Worm (Caenorhabditis elegans) whole organism, young adult: Measurements from ENCODE around the gene clc-8.

Experiments
- B0336.3 ChIP-seq: fragments of 200-800 bp; sonication (Bioruptor generic); IDR thresholded peaks from 2 replicates; pipeline ENCODE4 v1.3.6; 2022; ENCODE audit warnings: missing genetic modification characterization, missing compliant biosample characterization
- F39B2.1 ChIP-seq: fragments of 200-800 bp; sonication (Bioruptor generic); IDR thresholded peaks from 2 replicates; pipeline ENCODE4 v1.3.6; 2022; ENCODE audit warnings: missing genetic modification reagents, missing genetic modification characterization, missing compliant biosample characterization
- attf-3 ChIP-seq: fragments of 200-800 bp; sonication (Bioruptor generic); conservative IDR thresholded peaks from 2 replicates; pipeline ENCODE4 v1.3.6; 2022; ENCODE audit warnings: missing genetic modification reagents, missing genetic modification characterization, missing compliant biosample characterization
- attf-5 ChIP-seq: fragments of 200-800 bp; sonication (Bioruptor generic); optimal IDR thresholded peaks from 2 replicates; lab custom pipeline; 2018; ENCODE audit warnings: mild to moderate bottlenecking, missing genetic modification characterization, missing compliant biosample characterization
- attf-6 ChIP-seq: fragments of 200-800 bp; sonication (Bioruptor generic); IDR thresholded peaks from 2 replicates; pipeline ENCODE4 v1.3.6; 2022; ENCODE audit warnings: missing genetic modification reagents, missing genetic modification characterization, missing compliant biosample characterization
- bed-1 ChIP-seq: fragments of 200-800 bp; sonication (Bioruptor generic); IDR thresholded peaks from 2 replicates; pipeline ENCODE4 v1.3.6; 2022; ENCODE audit warnings: missing genetic modification reagents, missing genetic modification characterization, missing compliant biosample characterization
- cebp-2 ChIP-seq: fragments of 200-800 bp; sonication (Bioruptor generic); IDR thresholded peaks from 2 replicates; pipeline ENCODE4 v1.3.6; 2022; ENCODE audit warnings: missing genetic modification characterization, missing compliant biosample characterization
- ceh-79 ChIP-seq: sonication (generic microtip); optimal IDR thresholded peaks from 2 replicates; lab custom pipeline; 2017; ENCODE audit warnings: mild to moderate bottlenecking, missing genetic modification characterization, missing compliant biosample characterization
- chd-7 ChIP-seq: sonication (generic microtip); optimal IDR thresholded peaks from 2 replicates; lab custom pipeline; 2016; ENCODE audit warnings: mild to moderate bottlenecking, missing genetic modification characterization, moderate library complexity, missing compliant biosample characterization
- fkh-3 ChIP-seq: sonication (generic microtip); optimal IDR thresholded peaks from 2 replicates; lab custom pipeline; 2016; ENCODE audit warnings: mild to moderate bottlenecking, missing genetic modification characterization, missing compliant biosample characterization
- him-1 ChIP-seq: sonication (generic microtip); optimal IDR thresholded peaks from 2 replicates; lab custom pipeline; 2016; ENCODE audit warnings: missing genotype, missing genetic modification reagents, missing genetic modification characterization, missing compliant biosample characterization
- hlh-12 ChIP-seq: sonication (generic microtip); optimal IDR thresholded peaks from 2 replicates; lab custom pipeline; 2016; ENCODE audit warnings: missing genetic modification characterization, missing compliant biosample characterization
- hmg-1.2 ChIP-seq: fragments of 200-800 bp; sonication (Bioruptor generic); IDR thresholded peaks from 2 replicates; pipeline ENCODE4 v1.3.6; 2022; ENCODE audit warnings: missing genetic modification reagents, missing genetic modification characterization, missing compliant biosample characterization
- hmg-20 ChIP-seq: fragments of 200-800 bp; sonication (Bioruptor generic); IDR thresholded peaks from 2 replicates; pipeline ENCODE4 v1.3.6; 2022; ENCODE audit warnings: missing genetic modification reagents, missing genetic modification characterization, missing compliant biosample characterization
- hrde-1 ChIP-seq: sonication (generic microtip); optimal IDR thresholded peaks from 2 replicates; lab custom pipeline; 2016; ENCODE audit warnings: missing genetic modification characterization, mild to moderate bottlenecking, missing compliant biosample characterization, moderate library complexity, missing genotype, missing genetic modification reagents, borderline replicate concordance
- hsf-1 ChIP-seq: fragments of 200-800 bp; sonication (Bioruptor generic); IDR thresholded peaks from 2 replicates; pipeline ENCODE4 v1.3.6; 2022; ENCODE audit warnings: missing genetic modification reagents, missing genetic modification characterization, missing compliant biosample characterization
- lin-35 ChIP-seq, 3 experiments: fragments of 150-350 bp in 2 of 3; sonication (generic microtip) in 1 of 3; optimal IDR thresholded peaks; 2 replicates each; lab custom pipeline; 2014 to 2018; ENCODE audit warnings: missing biosample characterization in 3 of 3, missing genetic modification characterization in 3 of 3, missing genetic modification reagents in 3 of 3
- madf-8 ChIP-seq: fragments of 200-800 bp; sonication (Bioruptor generic); conservative IDR thresholded peaks from 2 replicates; pipeline ENCODE4 v1.3.6; 2022; ENCODE audit warnings: missing genetic modification reagents, missing genetic modification characterization, missing compliant biosample characterization
- nhr-90 ChIP-seq: sonication (generic microtip); optimal IDR thresholded peaks from 2 replicates; lab custom pipeline; 2016; ENCODE audit warnings: missing genotype, mild to moderate bottlenecking, missing genetic modification characterization, missing compliant biosample characterization
- snpc-1.3 ChIP-seq: sonication (generic microtip); optimal IDR thresholded peaks from 2 replicates; lab custom pipeline; 2017; ENCODE audit warnings: missing genetic modification characterization, mild to moderate bottlenecking, missing compliant biosample characterization, antibody characterized with exemption, moderate library complexity, missing genotype, missing genetic modification reagents; ENCODE audit not compliant: insufficient read depth
- snpc-3.4 ChIP-seq: sonication (generic microtip); optimal IDR thresholded peaks from 2 replicates; lab custom pipeline; 2017; ENCODE audit warnings: missing genetic modification characterization, mild to moderate bottlenecking, missing compliant biosample characterization, antibody characterized with exemption, moderate library complexity, missing genotype, missing genetic modification reagents
- snpc-4 ChIP-seq, 5 experiments: fragments of 150-350 bp in 1 of 5; sonication (generic microtip) in 4 of 5; optimal IDR thresholded peaks; 2 replicates each; lab custom pipeline; 2014 to 2018; ENCODE audit warnings: missing genetic modification characterization in 5 of 5, missing biosample characterization in 3 of 5, antibody characterized with exemption in 2 of 5, mild to moderate bottlenecking in 2 of 5, missing compliant biosample characterization in 2 of 5, missing genotype in 2 of 5, moderate library complexity in 2 of 5, missing genetic modification reagents in 1 of 5
- zfh-2 ChIP-seq: fragments of 200-800 bp; sonication (Bioruptor generic); conservative IDR thresholded peaks from 2 replicates; pipeline ENCODE4 v1.3.6; 2022; ENCODE audit warnings: missing genetic modification reagents, missing genetic modification characterization, missing compliant biosample characterization
- ztf-22 ChIP-seq: fragments of 200-800 bp; sonication (Bioruptor generic); optimal IDR thresholded peaks from 2 replicates; lab custom pipeline; 2018; ENCODE audit warnings: mild to moderate bottlenecking, missing genetic modification characterization, moderate library complexity, missing compliant biosample characterization
- ztf-3 ChIP-seq: fragments of 200-800 bp; sonication (Bioruptor generic); optimal IDR thresholded peaks from 2 replicates; lab custom pipeline; 2018; ENCODE audit warnings: mild to moderate bottlenecking, missing genetic modification characterization, missing compliant biosample characterization

The clc-8 gene

DNA sequence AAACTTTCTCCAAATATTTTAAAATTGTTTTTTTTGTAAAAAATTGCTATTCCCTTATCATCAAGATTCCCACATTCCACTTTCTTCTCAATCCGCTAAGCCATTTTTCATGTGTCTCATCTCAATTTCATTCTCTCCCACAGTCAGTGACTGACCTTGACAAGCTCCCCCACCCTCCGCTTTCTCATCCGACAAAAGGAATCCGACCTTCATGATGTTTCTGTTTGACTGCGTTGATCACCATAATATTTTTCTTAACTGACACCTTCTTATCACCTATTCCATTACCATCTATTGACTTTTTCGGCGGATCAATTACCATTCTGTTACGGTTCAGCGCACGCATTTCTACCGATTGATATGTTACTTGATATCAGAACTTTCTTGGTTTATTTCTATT, 4.9 kb upstream of the clc-8 start:
- TF ChIP-seq snpc-3.4 (tag; lab: Kevin White, UChicago) (no peak), bed-1 (GFP tag; lab: Robert Waterston, UW) (no peak), cebp-2 (GFP tag; lab: Robert Waterston, UW) (no peak), attf-5 (GFP tag; lab: Kevin White, UChicago) (no peak), hmg-1.2 (GFP tag; lab: Robert Waterston, UW) (no peak), attf-3 (no peak), F39B2.1 (GFP tag; lab: Robert Waterston, UW) (no peak)

DNA sequence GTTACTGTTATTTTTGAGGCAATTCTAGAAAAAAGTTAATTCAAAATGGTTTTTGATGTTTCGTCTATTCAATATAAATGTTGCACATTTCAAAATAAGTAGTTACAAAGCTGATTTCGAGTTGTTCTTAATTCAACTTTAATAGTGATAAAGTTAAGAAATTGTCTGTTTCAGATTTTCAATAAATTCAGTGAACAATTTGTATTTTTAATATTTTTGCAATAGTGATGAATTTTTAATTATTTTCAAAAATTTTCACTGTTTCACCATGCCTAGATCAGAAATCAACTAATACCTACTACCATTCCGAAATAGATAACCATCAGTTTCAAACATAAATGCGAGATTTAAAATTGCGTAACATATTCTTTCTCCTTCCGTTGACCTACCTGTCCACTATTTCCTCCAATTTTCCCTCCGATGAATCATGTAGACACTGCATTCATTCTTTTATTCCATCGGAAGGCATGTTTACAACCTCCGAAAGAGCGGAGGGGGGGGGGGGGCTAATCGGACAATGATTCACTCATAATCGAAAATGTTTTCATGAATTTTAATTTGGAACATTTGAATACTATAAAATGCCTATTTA, 3.8 kb upstream of the clc-8 start:
- no peak for TF ChIP-seq snpc-4 (GFP tag; optimal IDR thresholded peaks at IDR 0.05; lab: Kevin White, UChicago)
- TF ChIP-seq snpc-4 (tag; optimal IDR thresholded peaks at IDR 0.05; lab: Kevin White, UChicago), result peak in 3 of 4 experiments; percentile 7 to 61 (median 40)
- 0 out of 2 replicates have a peak, but pooled peaks have one; percentile 43 for TF ChIP-seq attf-6 (GFP tag; lab: Robert Waterston, UW)
- no peak for TF ChIP-seq hrde-1

ce11 chrIV:14391268-14391667, 2.7 kb upstream of the clc-8 start:
- TF ChIP-seq attf-6 (GFP tag; lab: Robert Waterston, UW) (peak; percentile 83), zfh-2 (no peak), snpc-4 (GFP tag; optimal IDR thresholded peaks at IDR 0.05; lab: Kevin White, UChicago) (no peak), snpc-4 (tag; optimal IDR thresholded peaks at IDR 0.05; lab: Kevin White, UChicago) (peak in 3 of 4 experiments; percentile 14 to 39 (median 32))

- no peak for TF ChIP-seq ceh-79
- no peak for TF ChIP-seq B0336.3 (GFP tag; lab: Robert Waterston, UW)
- no peak for TF ChIP-seq him-1
- no peak for TF ChIP-seq madf-8 (GFP tag; lab: Robert Waterston, UW)
- no peak for TF ChIP-seq snpc-1.3 (tag; lab: Kevin White, UChicago)
- TF ChIP-seq fkh-3, result no peak
- TF ChIP-seq hmg-1.2 (GFP tag; lab: Robert Waterston, UW), result no peak
- TF ChIP-seq hsf-1 (GFP tag; lab: Robert Waterston, UW), result no peak
- TF ChIP-seq ztf-22 (GFP tag; lab: Kevin White, UChicago), result no peak
- TF ChIP-seq nhr-90 (tag; lab: Kevin White, UChicago), result no peak
- TF ChIP-seq hlh-12 (tag; lab: Kevin White, UChicago), result no peak
- no peak for TF ChIP-seq lin-35 (GFP tag; optimal IDR thresholded peaks at IDR 0.05; lab: Kevin White, UChicago)
- no peak for TF ChIP-seq hmg-20 (GFP tag; lab: Robert Waterston, UW)
- no peak for TF ChIP-seq chd-7 (tag; lab: Kevin White, UChicago)
Measured at ce11 chrIV:14391746-14392145, 2.2 kb upstream of the clc-8 start.

DNA sequence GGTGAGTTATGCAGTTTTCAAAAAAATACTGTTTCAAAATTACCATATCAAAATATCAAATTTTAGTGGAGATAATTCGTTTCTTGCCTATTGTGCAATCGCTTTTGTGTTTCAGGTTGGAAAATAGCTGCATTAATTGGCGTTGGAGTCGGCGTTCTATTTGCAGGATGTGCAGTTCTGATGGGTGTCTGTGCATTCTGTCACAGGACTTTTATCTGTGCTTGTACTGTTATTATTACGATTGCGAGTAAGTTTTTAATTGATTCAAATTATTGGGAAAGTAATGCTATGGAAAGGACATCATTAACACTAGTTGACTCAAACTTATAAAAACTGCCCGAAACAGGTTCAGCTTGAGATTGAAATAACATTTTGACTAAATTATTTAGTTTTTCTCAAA, 874 bp downstream of the clc-8 start:
- TF ChIP-seq attf-6 (GFP tag; lab: Robert Waterston, UW) (peak; percentile 68; the same call in 1 of the 2 replicates), bed-1 (GFP tag; lab: Robert Waterston, UW) (no peak)

DNA sequence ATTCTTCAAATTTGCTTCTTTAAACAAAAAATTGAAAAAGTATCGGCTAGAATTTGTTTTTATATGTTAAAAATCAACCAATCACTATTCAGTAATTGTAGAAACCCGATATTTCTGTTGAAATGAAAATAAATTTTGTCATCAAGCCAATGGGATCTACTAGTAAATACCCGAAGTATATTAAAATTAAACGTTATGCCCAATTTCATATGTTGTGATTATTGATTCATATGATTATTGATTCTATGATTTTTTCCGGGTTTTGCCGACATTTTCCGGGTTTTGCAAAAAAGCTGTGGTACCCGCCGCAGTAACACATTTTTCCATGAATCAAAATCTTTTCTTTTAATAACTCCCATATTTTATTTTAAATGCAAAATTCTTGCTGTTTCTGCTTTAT, 1.6 kb downstream of the clc-8 start:
- no peak for TF ChIP-seq madf-8 (GFP tag; lab: Robert Waterston, UW)
- TF ChIP-seq, all 124 proteins: peak for 0

DNA sequence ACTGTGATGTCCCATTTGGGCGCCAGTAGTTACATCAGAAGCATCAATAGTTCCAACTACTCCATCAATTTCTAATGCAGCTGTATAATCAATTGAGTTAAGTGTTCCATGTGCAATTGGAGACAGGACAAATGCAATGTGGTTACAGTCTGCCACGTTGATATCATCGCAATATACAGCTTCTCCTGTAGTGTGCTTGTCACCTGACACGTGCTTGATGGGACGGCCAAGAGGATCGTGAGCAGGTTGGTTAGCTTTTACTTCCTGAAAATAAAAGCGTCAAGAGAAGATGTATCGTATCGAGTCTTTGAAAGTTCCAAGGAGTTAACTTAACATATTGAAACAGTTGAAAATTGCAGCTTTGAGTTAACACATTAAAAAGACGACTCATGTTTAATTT, 14.6 kb downstream of the clc-8 start:
- TF ChIP-seq ztf-3 (GFP tag; lab: Kevin White, UChicago), result no peak
- TF ChIP-seq attf-6 (GFP tag; lab: Robert Waterston, UW), result peak; percentile 71; the same call in 1 of the 2 replicates
